Worm (Caenorhabditis elegans) whole organism, early embryonic: ENCODE results near the gene C16A11.2.

Experiments used
- B0310.2 ChIP-seq: sonication (generic microtip); optimal IDR thresholded peaks from 2 replicates; lab custom pipeline; 2016; ENCODE audit warnings: mild to moderate bottlenecking, missing genetic modification characterization, missing compliant biosample characterization
- F13C5.2 ChIP-seq: sonication (generic microtip); optimal IDR thresholded peaks from 2 replicates; lab custom pipeline; 2017; ENCODE audit warnings: mild to moderate bottlenecking, missing genetic modification characterization, inconsistent platforms, missing compliant biosample characterization
- aly-1 ChIP-seq: sonication (generic microtip); optimal IDR thresholded peaks from 2 replicates; lab custom pipeline; 2016; ENCODE audit warnings: missing genetic modification characterization, missing compliant biosample characterization
- ama-1 ChIP-seq: fragments of 150-350 bp; optimal IDR thresholded peaks from 2 replicates; lab custom pipeline; 2014
- ceh-13 ChIP-seq: fragments of 200-800 bp; sonication (Bioruptor generic); optimal IDR thresholded peaks from 2 replicates; lab custom pipeline; 2018; ENCODE audit warnings: mild to moderate bottlenecking, missing genetic modification characterization, missing compliant biosample characterization
- ceh-36 ChIP-seq: sonication (generic microtip); optimal IDR thresholded peaks from 2 replicates; lab custom pipeline; 2016; ENCODE audit warnings: missing genetic modification characterization, inconsistent platforms, missing compliant biosample characterization
- ets-7 ChIP-seq: sonication (generic microtip); optimal IDR thresholded peaks from 2 replicates; lab custom pipeline; 2016; ENCODE audit warnings: missing genotype, missing genetic modification characterization, missing compliant biosample characterization
- flt-1 ChIP-seq: fragments of 200-800 bp; sonication (Bioruptor generic); IDR thresholded peaks from 2 replicates; pipeline ENCODE4 v1.3.6; 2022; ENCODE audit warnings: missing genetic modification characterization, missing compliant biosample characterization
- hmbx-1 ChIP-seq: sonication (generic microtip); optimal IDR thresholded peaks from 2 replicates; lab custom pipeline; 2016; ENCODE audit warnings: mild to moderate bottlenecking, missing genetic modification characterization, missing compliant biosample characterization
- hmg-4 ChIP-seq: fragments of 200-800 bp; sonication (Bioruptor generic); optimal IDR thresholded peaks from 2 replicates; lab custom pipeline; 2018; ENCODE audit warnings: mild to moderate bottlenecking, missing genetic modification characterization, missing compliant biosample characterization
- hnd-1 ChIP-seq: sonication (generic microtip); optimal IDR thresholded peaks from 2 replicates; lab custom pipeline; 2016; ENCODE audit warnings: missing genetic modification characterization, missing compliant biosample characterization
- pes-1 ChIP-seq: fragments of 200-800 bp; sonication (Bioruptor generic); IDR thresholded peaks from 2 replicates; pipeline ENCODE4 v1.3.6; 2022; ENCODE audit warnings: missing genetic modification reagents, missing genetic modification characterization, missing compliant biosample characterization
- scrt-1 ChIP-seq: fragments of 200-800 bp; sonication (Bioruptor generic); IDR thresholded peaks from 2 replicates; pipeline ENCODE4 v1.3.6; 2022; ENCODE audit warnings: missing genetic modification characterization, missing compliant biosample characterization
- sea-1 ChIP-seq: fragments of 200-800 bp; sonication (Bioruptor generic); conservative IDR thresholded peaks from 2 replicates; pipeline ENCODE4 v1.3.6; 2022; ENCODE audit warnings: missing genetic modification characterization, missing compliant biosample characterization
- tbx-11 ChIP-seq: fragments of 200-800 bp; sonication (Bioruptor generic); IDR thresholded peaks from 2 replicates; pipeline ENCODE4 v1.3.6; 2022; ENCODE audit warnings: missing genetic modification characterization, missing compliant biosample characterization
- tbx-37 ChIP-seq: fragments of 200-800 bp; sonication (Bioruptor generic); conservative IDR thresholded peaks from 2 replicates; pipeline ENCODE4 v1.3.6; 2022; ENCODE audit warnings: missing genetic modification reagents, missing genetic modification characterization, missing compliant biosample characterization
- tra-4 ChIP-seq: sonication (generic microtip); optimal IDR thresholded peaks from 2 replicates; lab custom pipeline; 2017; ENCODE audit warnings: missing genetic modification characterization, missing compliant biosample characterization

Gene C16A11.2

ce11 chrII:4244959-4245358 is 7.0 kb downstream of the C16A11.2 start:
- no peak for TF ChIP-seq ceh-36 (tag; lab: Kevin White, UChicago)
- TF ChIP-seq F13C5.2 (tag; lab: Kevin White, UChicago) = no peak
- TF ChIP-seq tra-4 (tag; lab: Kevin White, UChicago) = no peak
- TF ChIP-seq hmbx-1 (tag; lab: Kevin White, UChicago) = no peak

- TF ChIP-seq ceh-36 (tag; lab: Kevin White, UChicago) (no peak), ama-1 (lab: Kevin White, UChicago) (no peak), hmbx-1 (tag; lab: Kevin White, UChicago) (no peak), flt-1 (GFP tag; lab: Robert Waterston, UW) (no peak), hnd-1 (tag; lab: Kevin White, UChicago) (no peak), tbx-37 (GFP tag; lab: Robert Waterston, UW) (no peak), scrt-1 (GFP tag; lab: Robert Waterston, UW) (no peak), ceh-13 (GFP tag; lab: Kevin White, UChicago) (no peak), tra-4 (tag; lab: Kevin White, UChicago) (no peak), hmg-4 (GFP tag; lab: Kevin White, UChicago) (no peak), ets-7 (tag; lab: Kevin White, UChicago) (no peak), B0310.2 (tag; lab: Kevin White, UChicago) (no peak), tbx-11 (GFP tag; lab: Robert Waterston, UW) (no peak)
These were observed 8.9 kb downstream of the C16A11.2 start, which contains the start of gene gpa-11 for ce11 chrII:4246897-4247296. Gene gpa-11, plus strand, starts transcription at chrII:4247197.

- TF ChIP-seq tbx-11 (GFP tag; lab: Robert Waterston, UW) = no peak
- no peak for TF ChIP-seq hmg-4 (GFP tag; lab: Kevin White, UChicago)
- no peak for TF ChIP-seq tra-4 (tag; lab: Kevin White, UChicago)
- no peak for TF ChIP-seq aly-1
- no peak for TF ChIP-seq tbx-37 (GFP tag; lab: Robert Waterston, UW)
- no peak for TF ChIP-seq hnd-1 (tag; lab: Kevin White, UChicago)
- no peak for TF ChIP-seq ets-7 (tag; lab: Kevin White, UChicago)
- TF ChIP-seq ceh-13 (GFP tag; lab: Kevin White, UChicago) = no peak
- TF ChIP-seq scrt-1 (GFP tag; lab: Robert Waterston, UW) = no peak
- TF ChIP-seq ama-1 (lab: Kevin White, UChicago) = no peak
- no peak for TF ChIP-seq hmbx-1 (tag; lab: Kevin White, UChicago)
- TF ChIP-seq flt-1 (GFP tag; lab: Robert Waterston, UW) = no peak
These were observed 18.6 kb downstream of the C16A11.2 start, which contains the start of gene C16A11.7 for ce11 chrII:4256541-4257001. Gene C16A11.7, minus strand, starts transcription at chrII:4256951.

- TF ChIP-seq tbx-11 (GFP tag; lab: Robert Waterston, UW) (no peak), F13C5.2 (tag; lab: Kevin White, UChicago) (no peak), hmbx-1 (tag; lab: Kevin White, UChicago) (no peak), sea-1 (GFP tag; lab: Robert Waterston, UW) (no peak), hnd-1 (tag; lab: Kevin White, UChicago) (no peak), ceh-36 (tag; lab: Kevin White, UChicago) (no peak), tra-4 (tag; lab: Kevin White, UChicago) (no peak), ceh-13 (GFP tag; lab: Kevin White, UChicago) (no peak), tbx-37 (GFP tag; lab: Robert Waterston, UW) (no peak), hmg-4 (GFP tag; lab: Kevin White, UChicago) (no peak), ama-1 (lab: Kevin White, UChicago) (no peak), flt-1 (GFP tag; lab: Robert Waterston, UW) (no peak), scrt-1 (GFP tag; lab: Robert Waterston, UW) (no peak), ets-7 (tag; lab: Kevin White, UChicago) (no peak), pes-1 (GFP tag; lab: Robert Waterston, UW) (no peak), aly-1 (no peak), B0310.2 (tag; lab: Kevin White, UChicago) (no peak)
These were observed 20.7 kb downstream of the C16A11.2 start, which contains the start of gene clec-135 for ce11 chrII:4258683-4259082. Gene clec-135, minus strand, starts transcription at chrII:4258783.

ce11 chrII:4267711-4268110 is 29.7 kb downstream of the C16A11.2 start:
- TF ChIP-seq hnd-1 (tag; lab: Kevin White, UChicago) = no peak
- TF ChIP-seq ceh-36 (tag; lab: Kevin White, UChicago) = no peak
- no peak for TF ChIP-seq tbx-37 (GFP tag; lab: Robert Waterston, UW)
- no peak for TF ChIP-seq F13C5.2 (tag; lab: Kevin White, UChicago)
- TF ChIP-seq tra-4 (tag; lab: Kevin White, UChicago) = no peak
- no peak for TF ChIP-seq hmbx-1 (tag; lab: Kevin White, UChicago)
- no peak for TF ChIP-seq sea-1 (GFP tag; lab: Robert Waterston, UW)
- TF ChIP-seq hmg-4 (GFP tag; lab: Kevin White, UChicago) = no peak
- TF ChIP-seq aly-1 = no peak
- TF ChIP-seq flt-1 (GFP tag; lab: Robert Waterston, UW) = no peak
- no peak for TF ChIP-seq B0310.2 (tag; lab: Kevin White, UChicago)
- TF ChIP-seq ets-7 (tag; lab: Kevin White, UChicago) = no peak
- no peak for TF ChIP-seq tbx-11 (GFP tag; lab: Robert Waterston, UW)
- no peak for TF ChIP-seq ceh-13 (GFP tag; lab: Kevin White, UChicago)
- no peak for TF ChIP-seq ama-1 (lab: Kevin White, UChicago)

- no peak for TF ChIP-seq sea-1 (GFP tag; lab: Robert Waterston, UW)
- TF ChIP-seq hnd-1 (tag; lab: Kevin White, UChicago) = no peak
These were observed 37.7 kb downstream of the C16A11.2 start, which contains the start of gene npr-42 for ce11 chrII:4275637-4276252. Gene npr-42, plus strand, starts transcription at chrII:4276202.

ce11 chrII:4276924-4277323 is 38.9 kb downstream of the C16A11.2 start:
- TF ChIP-seq flt-1 (GFP tag; lab: Robert Waterston, UW) (no peak), scrt-1 (GFP tag; lab: Robert Waterston, UW) (no peak), sea-1 (GFP tag; lab: Robert Waterston, UW) (no peak), hnd-1 (tag; lab: Kevin White, UChicago) (no peak), ceh-13 (GFP tag; lab: Kevin White, UChicago) (no peak), pes-1 (GFP tag; lab: Robert Waterston, UW) (no peak), B0310.2 (tag; lab: Kevin White, UChicago) (no peak), aly-1 (no peak), ama-1 (lab: Kevin White, UChicago) (no peak), tbx-37 (GFP tag; lab: Robert Waterston, UW) (no peak), hmbx-1 (tag; lab: Kevin White, UChicago) (no peak)
